Worm (Caenorhabditis elegans) whole organism, L3 larva: ENCODE results near the gene T07D3.4.

Experiments
- ceh-9 ChIP-seq: sonication (generic microtip); optimal IDR thresholded peaks from 2 replicates; lab custom pipeline; 2018; ENCODE audit warnings: missing biosample characterization, missing genetic modification characterization
- elt-3 ChIP-seq, 3 experiments: fragments of 150-350 bp in 1 of 3; sonication (generic microtip) in 2 of 3; optimal IDR thresholded peaks; 2 replicates in 2 of 3; 4 replicates in 1 of 3; lab custom pipeline; 2014 to 2017; ENCODE audit warnings: missing biosample characterization in 3 of 3, missing genetic modification characterization in 3 of 3
- lin-15B ChIP-seq: fragments of 150-350 bp; optimal IDR thresholded peaks from 2 replicates; lab custom pipeline; 2014; ENCODE audit warnings: missing biosample characterization, missing genetic modification characterization
- nfya-1 ChIP-seq: sonication (generic microtip); optimal IDR thresholded peaks from 2 replicates; lab custom pipeline; 2017; ENCODE audit warnings: missing genetic modification characterization, mild to moderate bottlenecking, missing compliant biosample characterization, antibody characterized with exemption, moderate library complexity; ENCODE audit not compliant: insufficient read depth
- nhr-11 ChIP-seq: fragments of 150-350 bp; optimal IDR thresholded peaks from 2 replicates; lab custom pipeline; 2014; ENCODE audit warnings: missing biosample characterization, missing genetic modification characterization
- nhr-23 ChIP-seq: fragments of 150-350 bp; optimal IDR thresholded peaks from 2 replicates; lab custom pipeline; 2014; ENCODE audit warnings: missing biosample characterization, missing genetic modification reagents, missing genetic modification characterization
- nhr-25 ChIP-seq: sonication (generic microtip); optimal IDR thresholded peaks from 2 replicates; lab custom pipeline; 2017; ENCODE audit warnings: missing biosample characterization, missing genetic modification characterization
- nhr-28 ChIP-seq: fragments of 150-350 bp; optimal IDR thresholded peaks from 2 replicates; lab custom pipeline; 2014; ENCODE audit warnings: missing biosample characterization, missing genetic modification characterization
- nhr-43 ChIP-seq: sonication (generic microtip); optimal IDR thresholded peaks from 2 replicates; lab custom pipeline; 2016; ENCODE audit warnings: mild to moderate bottlenecking, missing genetic modification characterization, missing compliant biosample characterization; ENCODE audit not compliant: poor library complexity, severe bottlenecking
- snpc-4 ChIP-seq: fragments of 150-350 bp; optimal IDR thresholded peaks from 2 replicates; lab custom pipeline; 2014; ENCODE audit warnings: missing biosample characterization, missing genetic modification characterization

DNA sequence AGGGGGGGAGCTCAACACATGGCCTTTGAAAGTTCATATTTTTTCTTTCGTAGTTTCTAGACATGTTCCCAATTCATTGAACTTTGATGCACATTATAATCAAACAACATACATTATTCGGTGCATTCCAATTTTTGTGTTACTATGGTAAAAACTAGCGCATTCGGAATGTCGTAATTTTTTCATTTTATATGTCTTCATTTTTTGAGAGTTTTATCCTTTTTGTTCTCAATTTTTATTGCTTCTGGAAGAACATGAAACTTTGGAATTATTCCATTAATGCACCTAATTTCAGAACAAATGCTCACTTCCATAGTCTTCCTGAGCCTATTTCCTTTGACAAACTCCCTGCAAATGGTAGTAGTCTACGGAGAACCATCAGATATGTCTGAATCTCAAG lies 13.5 kb downstream of the T07D3.4 start, which contains the start of gene T07D3.2:
- TF ChIP-seq nhr-11 (tag; lab: Kevin White, UChicago) (no peak), nhr-43 (no peak), nhr-28 (no peak), nhr-23 (tag; lab: Kevin White, UChicago) (no peak), elt-3 (tag; optimal IDR thresholded peaks at IDR 0.05; lab: Kevin White, UChicago) (no peak), nfya-1 (tag; lab: Kevin White, UChicago) (no peak), lin-15B (no peak), snpc-4 (no peak), ceh-9 (tag; lab: Kevin White, UChicago) (no peak), nhr-25 (tag; lab: Kevin White, UChicago) (no peak)
